Worm (Caenorhabditis elegans): ENCODE data around the gene rfc-2.

Gene rfc-2

ce11 chrIV:1389021-1389420, 41.9 kb downstream of the rfc-2 start:
- TF ChIP-seq nhr-25 (tag; optimal IDR thresholded peaks at IDR 0.05): peak; percentile 60
- TF ChIP-seq sea-2 (GFP tag; optimal IDR thresholded peaks at IDR 0.05): no peak
- no peak for TF ChIP-seq nhr-12 (tag; optimal IDR thresholded peaks at IDR 0.05)
- no peak for TF ChIP-seq ceh-16 (tag; optimal IDR thresholded peaks at IDR 0.05)
- peak; percentile 32 for TF ChIP-seq nhr-23 (tag; optimal IDR thresholded peaks at IDR 0.05)
- no peak for TF ChIP-seq unc-62 (GFP tag; optimal IDR thresholded peaks at IDR 0.05)

- TF ChIP-seq pqm-1 (tag; optimal IDR thresholded peaks at IDR 0.05) (peak; percentile 35), ceh-9 (tag; optimal IDR thresholded peaks at IDR 0.05) (no peak), nhr-12 (tag; optimal IDR thresholded peaks at IDR 0.05) (no peak), elt-2 (tag; optimal IDR thresholded peaks at IDR 0.05) (peak; percentile 77), nhr-237 (tag; optimal IDR thresholded peaks at IDR 0.05) (no peak)
Measured at ce11 chrIV:1389599-1389998, 42.5 kb downstream of the rfc-2 start.

ce11 chrIV:1390102-1390501, 43.0 kb downstream of the rfc-2 start:
- TF ChIP-seq ZK546.5 (tag; optimal IDR thresholded peaks at IDR 0.05) (no peak), ceh-82 (tag; optimal IDR thresholded peaks at IDR 0.05) (no peak), elt-3 (tag; optimal IDR thresholded peaks at IDR 0.05) (no peak), fos-1 (tag; optimal IDR thresholded peaks at IDR 0.05) (no peak), egl-5 (tag; optimal IDR thresholded peaks at IDR 0.05) (no peak), nhr-25 (tag; optimal IDR thresholded peaks at IDR 0.05) (no peak), lsy-12 (tag; optimal IDR thresholded peaks at IDR 0.05) (no peak), lin-39 (tag; optimal IDR thresholded peaks at IDR 0.05) (no peak), ztf-4 (tag; optimal IDR thresholded peaks at IDR 0.05) (no peak), jun-1 (tag; optimal IDR thresholded peaks at IDR 0.05) (no peak), pha-4 (tag; optimal IDR thresholded peaks at IDR 0.05) (no peak), sea-2 (GFP tag; optimal IDR thresholded peaks at IDR 0.05) (no peak), fkh-2 (tag; optimal IDR thresholded peaks at IDR 0.05) (no peak), aly-2 (tag; optimal IDR thresholded peaks at IDR 0.05) (no peak), unc-39 (tag; optimal IDR thresholded peaks at IDR 0.05) (no peak), nhr-77 (tag; optimal IDR thresholded peaks at IDR 0.05) (no peak), mdl-1 (tag; optimal IDR thresholded peaks at IDR 0.05) (no peak), mml-1 (tag; optimal IDR thresholded peaks at IDR 0.05) (no peak)

ce11 chrIV:1391446-1391845, 44.3 kb downstream of the rfc-2 start:
- no peak for TF ChIP-seq ceh-28 (tag; optimal IDR thresholded peaks at IDR 0.05)
- TF ChIP-seq R02D3.7 (tag; optimal IDR thresholded peaks at IDR 0.05): no peak
- no peak for TF ChIP-seq unc-62 (GFP tag; optimal IDR thresholded peaks at IDR 0.05)
- TF ChIP-seq egl-5 (tag; optimal IDR thresholded peaks at IDR 0.05): no peak
- no peak for TF ChIP-seq pqm-1 (tag; optimal IDR thresholded peaks at IDR 0.05)
- TF ChIP-seq elt-1 (tag; optimal IDR thresholded peaks at IDR 0.05): no peak
- no peak for TF ChIP-seq ztf-4 (tag; optimal IDR thresholded peaks at IDR 0.05)
- no peak for TF ChIP-seq sea-2 (GFP tag; optimal IDR thresholded peaks at IDR 0.05)
- no peak for TF ChIP-seq fos-1 (tag; optimal IDR thresholded peaks at IDR 0.05)
- TF ChIP-seq nhr-43 (tag; optimal IDR thresholded peaks at IDR 0.05; ENCODE audit: poor library complexity, severe bottlenecking): no peak
- no peak for TF ChIP-seq daf-12 (tag; optimal IDR thresholded peaks at IDR 0.05)
- no peak for TF ChIP-seq mml-1 (tag; optimal IDR thresholded peaks at IDR 0.05)
- TF ChIP-seq nhr-11 (tag; optimal IDR thresholded peaks at IDR 0.05): no peak
- no peak for TF ChIP-seq nhr-28 (tag; optimal IDR thresholded peaks at IDR 0.05)
- no peak for TF ChIP-seq lin-39 (tag; optimal IDR thresholded peaks at IDR 0.05)
- no peak for TF ChIP-seq aly-2 (tag; optimal IDR thresholded peaks at IDR 0.05)

- no peak for TF ChIP-seq mml-1 (tag; optimal IDR thresholded peaks at IDR 0.05)
- no peak for TF ChIP-seq mdl-1 (tag; optimal IDR thresholded peaks at IDR 0.05)
- no peak for TF ChIP-seq ama-1 (optimal IDR thresholded peaks at IDR 0.05)
- TF ChIP-seq egl-5 (tag; optimal IDR thresholded peaks at IDR 0.05): no peak
- no peak for TF ChIP-seq lsy-12 (tag; optimal IDR thresholded peaks at IDR 0.05)
- TF ChIP-seq pqm-1 (tag; optimal IDR thresholded peaks at IDR 0.05): no peak
- TF ChIP-seq zag-1 (tag; optimal IDR thresholded peaks at IDR 0.05): no peak
- no peak for TF ChIP-seq nhr-23 (tag; optimal IDR thresholded peaks at IDR 0.05)
- TF ChIP-seq ztf-4 (tag; optimal IDR thresholded peaks at IDR 0.05): no peak
- no peak for TF ChIP-seq ceh-9 (tag; optimal IDR thresholded peaks at IDR 0.05)
- TF ChIP-seq nhr-25 (tag; optimal IDR thresholded peaks at IDR 0.05): no peak
- TF ChIP-seq tbx-2 (tag; optimal IDR thresholded peaks at IDR 0.05): no peak
- no peak for TF ChIP-seq ZK546.5 (tag; optimal IDR thresholded peaks at IDR 0.05)
Measured at ce11 chrIV:1394077-1394476, 47.0 kb downstream of the rfc-2 start.

Measured in whole organism, L3 larva.